Worm (Caenorhabditis elegans) whole organism, young adult: ENCODE data around the gene R09H3.3.

ENCODE experiments used
- F52B5.7 ChIP-seq: sonication (generic microtip); optimal IDR thresholded peaks from 2 replicates; lab custom pipeline; 2016; ENCODE audit warnings: mild to moderate bottlenecking, missing genetic modification characterization, missing compliant biosample characterization
- Y56A3A.18 ChIP-seq: fragments of 200-800 bp; sonication (Bioruptor generic); IDR thresholded peaks from 2 replicates; pipeline ENCODE4 v1.3.6; 2022; ENCODE audit warnings: missing genetic modification reagents, missing genetic modification characterization, missing compliant biosample characterization
- attf-5 ChIP-seq: fragments of 200-800 bp; sonication (Bioruptor generic); optimal IDR thresholded peaks from 2 replicates; lab custom pipeline; 2018; ENCODE audit warnings: mild to moderate bottlenecking, missing genetic modification characterization, missing compliant biosample characterization
- madf-10 ChIP-seq: sonication (generic microtip); optimal IDR thresholded peaks from 2 replicates; lab custom pipeline; 2016; ENCODE audit warnings: mild to moderate bottlenecking, missing genetic modification characterization, missing compliant biosample characterization
- nfya-1 ChIP-seq: sonication (generic microtip); optimal IDR thresholded peaks from 2 replicates; lab custom pipeline; 2017; ENCODE audit warnings: antibody characterized with exemption, missing compliant biosample characterization, missing genetic modification characterization, borderline replicate concordance; ENCODE audit not compliant: insufficient read depth
- rec-8 ChIP-seq, 2 experiments: sonication (generic microtip); optimal IDR thresholded peaks; 2 replicates each; lab custom pipeline; 2016; ENCODE audit warnings: mild to moderate bottlenecking in 2 of 2, missing genetic modification characterization in 2 of 2, missing genetic modification reagents in 2 of 2, missing genotype in 2 of 2, missing biosample characterization in 1 of 2, missing compliant biosample characterization in 1 of 2, moderate library complexity in 1 of 2

- TF ChIP-seq attf-5: no peak
- TF ChIP-seq madf-10 (tag; lab: Kevin White, UChicago): no peak
- no peak for TF ChIP-seq nfya-1 (tag; lab: Kevin White, UChicago)
- TF ChIP-seq Y56A3A.18 (GFP tag; lab: Robert Waterston, UW): no peak
- no peak for TF ChIP-seq F52B5.7 (tag; lab: Kevin White, UChicago)
- no peak for TF ChIP-seq rec-8 (tag; optimal IDR thresholded peaks at IDR 0.05; lab: Kevin White, UChicago)
These were observed 34.4 kb upstream of the R09H3.3 start for ce11 chrX:1703049-1703448.
